Fruit fly (Drosophila melanogaster): ENCODE results near the gene CG8003.

CG8003 gene

dm6 chr3L:10623476-10623875 is 37.8 kb upstream of the CG8003 start, which contains the start of gene CG42521 (continued):
- TF ChIP-seq CG14965 (GFP tag; optimal IDR thresholded peaks at IDR 0.05; ENCODE audit: borderline replicate concordance) (no peak), nmo (GFP tag; optimal IDR thresholded peaks at IDR 0.05) (no peak), Eip74EF (GFP tag; optimal IDR thresholded peaks at IDR 0.05) (no peak), stc (GFP tag; IDR thresholded peaks at IDR 0.05) (no peak), ap (GFP tag; IDR thresholded peaks at IDR 0.05) (no peak)

dm6 chr3L:10625499-10625898 is 35.8 kb upstream of the CG8003 start, which contains the start of gene CG43127:
TSS of gene CG43127 (minus strand) at chr3L:10625599.
- TF ChIP-seq CG8359 (GFP tag; optimal IDR thresholded peaks at IDR 0.05; ENCODE audit: borderline replicate concordance) (no peak), D (optimal IDR thresholded peaks at IDR 0.05) (no peak), D (GFP tag; optimal IDR thresholded peaks at IDR 0.05) (no peak), yki (optimal IDR thresholded peaks at IDR 0.05) (no peak), dati (GFP tag; IDR thresholded peaks at IDR 0.05) (no peak), CG9215 (GFP tag; IDR thresholded peaks at IDR 0.05) (no peak), gro (GFP tag; optimal IDR thresholded peaks at IDR 0.05) (no peak), Hand (GFP tag; optimal IDR thresholded peaks at IDR 0.05) (no peak), CG14441 (GFP tag; IDR thresholded peaks at IDR 0.05) (no peak), CG11723 (GFP tag; optimal IDR thresholded peaks at IDR 0.05) (no peak), Bteb2 (GFP tag; optimal IDR thresholded peaks at IDR 0.05) (no peak), CG9727 (GFP tag; optimal IDR thresholded peaks at IDR 0.05) (no peak), h (optimal IDR thresholded peaks at IDR 0.05) (no peak), CG13287 (GFP tag; IDR thresholded peaks at IDR 0.05; ENCODE audit: partially characterized antibody) (no peak), CG6272 (GFP tag; IDR thresholded peaks at IDR 0.05) (no peak), Drgx (GFP tag; IDR thresholded peaks at IDR 0.05) (no peak), ems (GFP tag; optimal IDR thresholded peaks at IDR 0.05) (no peak), ara (GFP tag; IDR thresholded peaks at IDR 0.05) (no peak)

dm6 chr3L:10626199-10626598 is 35.1 kb upstream of the CG8003 start, which contains the start of gene CG34238:
TSS of gene CG34238 (plus strand) at chr3L:10626499.
- TF ChIP-seq pb (GFP tag; optimal IDR thresholded peaks at IDR 0.05), result no peak
- no peak for TF ChIP-seq CrebB (tag; optimal IDR thresholded peaks at IDR 0.05)
- TF ChIP-seq org-1 (GFP tag; optimal IDR thresholded peaks at IDR 0.05), result no peak
- TF ChIP-seq Mad (GFP tag; optimal IDR thresholded peaks at IDR 0.05), result no peak
- TF ChIP-seq sr (GFP tag; IDR thresholded peaks at IDR 0.05), result no peak
- no peak for TF ChIP-seq pan (optimal IDR thresholded peaks at IDR 0.05)
- TF ChIP-seq pan (GFP tag; optimal IDR thresholded peaks at IDR 0.05 in 1 of 2, IDR thresholded peaks at IDR 0.05 in 1 of 2), result no peak
- no peak for TF ChIP-seq nom (GFP tag; optimal IDR thresholded peaks at IDR 0.05)
- no peak for TF ChIP-seq row (GFP tag; IDR thresholded peaks at IDR 0.05)
- no peak for TF ChIP-seq CG17186 (GFP tag; optimal IDR thresholded peaks at IDR 0.05)
- TF ChIP-seq Doc2 (GFP tag; IDR thresholded peaks at IDR 0.05), result no peak
- no peak for TF ChIP-seq sens-2 (GFP tag; IDR thresholded peaks at IDR 0.05)
- no peak for TF ChIP-seq gsb (GFP tag; IDR thresholded peaks at IDR 0.05)
- TF ChIP-seq CG7745 (tag; optimal IDR thresholded peaks at IDR 0.05), result no peak
- no peak for TF ChIP-seq NK7.1 (GFP tag; optimal IDR thresholded peaks at IDR 0.05)
- no peak for TF ChIP-seq Hsf (GFP tag; optimal IDR thresholded peaks at IDR 0.05)
- TF ChIP-seq CG7372 (GFP tag; IDR thresholded peaks at IDR 0.05), result no peak

- TF ChIP-seq Six4 (GFP tag; optimal IDR thresholded peaks at IDR 0.05) (no peak), chinmo (GFP tag; IDR thresholded peaks at IDR 0.05; ENCODE audit: partially characterized antibody) (no peak), dimm (GFP tag; IDR thresholded peaks at IDR 0.05) (no peak), crp (GFP tag; optimal IDR thresholded peaks at IDR 0.05) (no peak), CG11398 (GFP tag; optimal IDR thresholded peaks at IDR 0.05) (no peak), Lpt (GFP tag; optimal IDR thresholded peaks at IDR 0.05) (no peak), CG1603 (tag; optimal IDR thresholded peaks at IDR 0.05) (no peak), CG13624 (GFP tag; optimal IDR thresholded peaks at IDR 0.05) (no peak), corto (GFP tag; optimal IDR thresholded peaks at IDR 0.05) (no peak), CG8478 (optimal IDR thresholded peaks at IDR 0.05) (no peak), HLHmδ (GFP tag; optimal IDR thresholded peaks at IDR 0.05) (no peak), lab (GFP tag; optimal IDR thresholded peaks at IDR 0.05) (no peak)
Observed at dm6 chr3L:10628384-10628783, 32.9 kb upstream of the CG8003 start, which contains the start of gene CG14151. TSS of gene CG14151 (minus strand) at chr3L:10628484.

Measured in whole organism, embryonic.